4 fruit fly cellular contexts compared by ENCODE assay signal in the genomic region with DNA sequence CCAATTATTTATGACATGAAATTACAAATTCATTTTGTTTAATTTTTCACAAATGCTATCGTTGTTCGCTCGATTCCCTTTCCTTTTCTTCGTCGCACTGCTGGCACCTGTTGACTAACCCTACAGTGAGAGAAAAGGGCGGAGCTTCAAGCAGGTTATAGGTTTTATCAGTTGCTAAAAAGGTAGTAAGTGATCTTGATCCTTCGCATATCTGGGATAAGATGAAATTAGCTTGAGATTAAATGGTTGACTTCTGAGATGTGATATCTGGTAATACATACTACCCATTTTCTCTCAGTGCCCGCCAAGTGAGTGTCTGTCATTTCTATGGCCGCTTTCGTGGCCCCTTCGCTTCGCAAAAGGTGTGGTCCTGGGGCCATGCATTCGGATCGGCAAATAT.
TF ChIP-seq lines count a peak whose summit lies in the region.

No protein-coding gene starts in this region.

- TF ChIP-seq CTCF in whole organism, embryonic (GFP tag; optimal IDR thresholded peaks at IDR 0.05; lab: Kevin White, UChicago), result no peak

TF ChIP-seq in whole organism, embryonic, 481 proteins besides CTCF, POLR2A, EP300 and RAD21 (continues in another document):
- TF ChIP-seq Jarid2 (GFP tag; optimal IDR thresholded peaks at IDR 0.05; lab: Kevin White, UChicago) (no peak), CG18764 (GFP tag; optimal IDR thresholded peaks at IDR 0.05; lab: Kevin White, UChicago) (no peak), dmrt99B (tag; optimal IDR thresholded peaks at IDR 0.05; lab: Kevin White, UChicago) (no peak), ac (GFP tag; optimal IDR thresholded peaks at IDR 0.05; lab: Kevin White, UChicago) (no peak), E2f2 (GFP tag; IDR thresholded peaks at IDR 0.05; lab: Robert Waterston, UW) (no peak), ftz-f1 (GFP tag; optimal IDR thresholded peaks at IDR 0.05; lab: Kevin White, UChicago) (no peak), CG15696 (tag; optimal IDR thresholded peaks at IDR 0.05; lab: Kevin White, UChicago) (peak; percentile 15), jumu (GFP tag; optimal IDR thresholded peaks at IDR 0.05; lab: Kevin White, UChicago) (no peak), Ada2b (GFP tag; IDR thresholded peaks at IDR 0.05; lab: Robert Waterston, UW) (no peak), HmgZ (tag; optimal IDR thresholded peaks at IDR 0.05; lab: Kevin White, UChicago) (no peak), pros (GFP tag; optimal IDR thresholded peaks at IDR 0.05; lab: Kevin White, UChicago) (no peak), bsh (GFP tag; optimal IDR thresholded peaks at IDR 0.05; lab: Kevin White, UChicago) (peak; percentile 23 to 66), Atf6 (GFP tag; IDR thresholded peaks at IDR 0.05; lab: Robert Waterston, UW) (no peak), crol (GFP tag; IDR thresholded peaks at IDR 0.05; lab: Robert Waterston, UW) (no peak), repo (GFP tag; optimal IDR thresholded peaks at IDR 0.05; lab: Kevin White, UChicago) (no peak), Vsx1 (GFP tag; optimal IDR thresholded peaks at IDR 0.05; lab: Kevin White, UChicago) (no peak), dmrt11E (tag; optimal IDR thresholded peaks at IDR 0.05; lab: Kevin White, UChicago) (peak; percentile 44), CG2678 (tag; optimal IDR thresholded peaks at IDR 0.05; lab: Kevin White, UChicago) (no peak), btn (GFP tag; optimal IDR thresholded peaks at IDR 0.05; lab: Kevin White, UChicago) (no peak), CG2712 (tag; optimal IDR thresholded peaks at IDR 0.05; lab: Kevin White, UChicago) (peak; percentile 35), HLH4C (GFP tag; IDR thresholded peaks at IDR 0.05; lab: Robert Waterston, UW; ENCODE audit: partially characterized antibody) (no peak), yki (optimal IDR thresholded peaks at IDR 0.05; lab: Kevin White, UChicago) (no peak), Sry-δ (GFP tag; optimal IDR thresholded peaks at IDR 0.05; lab: Kevin White, UChicago) (no peak)

TF ChIP-seq in whole organism, prepupa, 60 proteins besides CTCF, POLR2A, EP300 and RAD21 (continues in another document):
- TF ChIP-seq fkh (GFP tag; optimal IDR thresholded peaks at IDR 0.05; lab: Kevin White, UChicago), result no peak
- TF ChIP-seq CG31627 (GFP tag; optimal IDR thresholded peaks at IDR 0.05; lab: Kevin White, UChicago), result peak; percentile 63
- TF ChIP-seq CG6276 (GFP tag; optimal IDR thresholded peaks at IDR 0.05; lab: Kevin White, UChicago), result peak; percentile 44
- TF ChIP-seq Lpt (GFP tag; optimal IDR thresholded peaks at IDR 0.05; lab: Kevin White, UChicago), result peak; percentile 78
- TF ChIP-seq esn (GFP tag; optimal IDR thresholded peaks at IDR 0.05; lab: Kevin White, UChicago), result peak; percentile 63
- TF ChIP-seq CG6854 (GFP tag; optimal IDR thresholded peaks at IDR 0.05; lab: Kevin White, UChicago), result no peak
- peak; percentile 19; the same call in 1 of the 2 replicates for TF ChIP-seq CG11294 (GFP tag; IDR thresholded peaks at IDR 0.05; lab: Robert Waterston, UW)
- TF ChIP-seq CG3919 (GFP tag; optimal IDR thresholded peaks at IDR 0.05; lab: Kevin White, UChicago), result peak; percentile 82
- TF ChIP-seq dac (GFP tag; optimal IDR thresholded peaks at IDR 0.05; lab: Kevin White, UChicago), result peak; percentile 28
- peak; percentile 55 to 67 for TF ChIP-seq salr (GFP tag; optimal IDR thresholded peaks at IDR 0.05; lab: Kevin White, UChicago)
- peak; percentile 76; the same call in 2 of the 3 replicates for TF ChIP-seq CG8119 (GFP tag; IDR thresholded peaks at IDR 0.05; lab: Robert Waterston, UW)
- TF ChIP-seq pdm3 (GFP tag; optimal IDR thresholded peaks at IDR 0.05; lab: Kevin White, UChicago), result peak; percentile 69
- TF ChIP-seq dsx (GFP tag; optimal IDR thresholded peaks at IDR 0.05; lab: Kevin White, UChicago; ENCODE audit: poor library complexity, severe bottlenecking), result peak; percentile 28
- peak; percentile 59 for TF ChIP-seq net (GFP tag; optimal IDR thresholded peaks at IDR 0.05; lab: Kevin White, UChicago)
- TF ChIP-seq Eip93F (GFP tag; optimal IDR thresholded peaks at IDR 0.05; lab: Kevin White, UChicago), result no peak
- TF ChIP-seq Ets21C (GFP tag; optimal IDR thresholded peaks at IDR 0.05; lab: Kevin White, UChicago), result peak; percentile 16
- peak; percentile 15 for TF ChIP-seq CG11902 (GFP tag; optimal IDR thresholded peaks at IDR 0.05; lab: Kevin White, UChicago)
- TF ChIP-seq CG4318 (GFP tag; optimal IDR thresholded peaks at IDR 0.05; lab: Kevin White, UChicago), result peak; percentile 51
- TF ChIP-seq CG6808 (GFP tag; optimal IDR thresholded peaks at IDR 0.05; lab: Kevin White, UChicago), result peak; percentile 68
- peak; percentile 86 for TF ChIP-seq Eip78C (GFP tag; lab: Kevin White, UChicago)
- TF ChIP-seq Eip75B (GFP tag; optimal IDR thresholded peaks at IDR 0.05; lab: Kevin White, UChicago), result peak; percentile 77

TF ChIP-seq in whole organism, pupa, 21 proteins besides CTCF, POLR2A, EP300 and RAD21:
- peak; percentile 70 for TF ChIP-seq Pif1B (GFP tag; optimal IDR thresholded peaks at IDR 0.05; lab: Kevin White, UChicago)
- TF ChIP-seq CG17806 (tag; optimal IDR thresholded peaks at IDR 0.05; lab: Kevin White, UChicago), result peak; percentile 79
- peak; percentile 81 for TF ChIP-seq CG34367 (tag; optimal IDR thresholded peaks at IDR 0.05; lab: Kevin White, UChicago)
- peak; percentile 72 for TF ChIP-seq CG15710 (tag; optimal IDR thresholded peaks at IDR 0.05; lab: Kevin White, UChicago)
- TF ChIP-seq Pif1A (GFP tag; optimal IDR thresholded peaks at IDR 0.05; lab: Kevin White, UChicago), result peak; percentile 83
- peak; percentile 57 for TF ChIP-seq Ets98B (GFP tag; IDR thresholded peaks at IDR 0.05; lab: Robert Waterston, UW)
- TF ChIP-seq CG14655 (GFP tag; optimal IDR thresholded peaks at IDR 0.05; lab: Kevin White, UChicago), result peak; percentile 90
- no peak for TF ChIP-seq EcR (GFP tag; optimal IDR thresholded peaks at IDR 0.05; lab: Kevin White, UChicago)
- peak; percentile 72 for TF ChIP-seq gl (tag; optimal IDR thresholded peaks at IDR 0.05; lab: Kevin White, UChicago)
- TF ChIP-seq CG13204 (GFP tag; optimal IDR thresholded peaks at IDR 0.05; lab: Kevin White, UChicago), result peak; percentile 32
- TF ChIP-seq D1 (tag; optimal IDR thresholded peaks at IDR 0.05; lab: Kevin White, UChicago), result peak; percentile 25
- peak; percentile 78; the same call in 2 of the 3 replicates for TF ChIP-seq fd96Ca (GFP tag; IDR thresholded peaks at IDR 0.05; lab: Robert Waterston, UW)
- TF ChIP-seq CG8301 (tag; optimal IDR thresholded peaks at IDR 0.05; lab: Kevin White, UChicago), result peak; percentile 80
- TF ChIP-seq CG12605 (GFP tag; IDR thresholded peaks at IDR 0.05; lab: Robert Waterston, UW), result peak; percentile 52; the same call in 1 of the 2 replicates
- no peak for TF ChIP-seq CG10348 (GFP tag; IDR thresholded peaks at IDR 0.05; lab: Robert Waterston, UW)
- TF ChIP-seq CG9948 (tag; optimal IDR thresholded peaks at IDR 0.05; lab: Kevin White, UChicago), result peak; percentile 86
- TF ChIP-seq CG8159 (tag; optimal IDR thresholded peaks at IDR 0.05; lab: Kevin White, UChicago), result peak; percentile 75
- TF ChIP-seq CG4496 (GFP tag; IDR thresholded peaks at IDR 0.05; lab: Robert Waterston, UW), result peak; percentile 84
- TF ChIP-seq Snoo (tag; optimal IDR thresholded peaks at IDR 0.05; lab: Kevin White, UChicago), result peak; percentile 23
- TF ChIP-seq CG32121 (GFP tag; IDR thresholded peaks at IDR 0.05; lab: Robert Waterston, UW), result 0 out of 2 replicates have a peak, but pooled peaks have one; percentile 19
- TF ChIP-seq rn (GFP tag; IDR thresholded peaks at IDR 0.05; lab: Robert Waterston, UW), result peak; percentile 51; the same call in 1 of the 2 replicates

TF ChIP-seq in whole organism, wandering third instar larva, 38 proteins besides CTCF, POLR2A, EP300 and RAD21:
- TF ChIP-seq rgr (GFP tag; optimal IDR thresholded peaks at IDR 0.05; lab: Kevin White, UChicago) (peak; percentile 55), lola (GFP tag; optimal IDR thresholded peaks at IDR 0.05; lab: Kevin White, UChicago) (no peak), Jra (GFP tag; optimal IDR thresholded peaks at IDR 0.05; lab: Kevin White, UChicago) (peak; percentile 21), br (GFP tag; optimal IDR thresholded peaks at IDR 0.05; lab: Kevin White, UChicago) (peak; percentile 65), CG32264 (GFP tag; optimal IDR thresholded peaks at IDR 0.05; lab: Kevin White, UChicago) (peak; percentile 16), sv (GFP tag; optimal IDR thresholded peaks at IDR 0.05; lab: Kevin White, UChicago) (no peak), psq (GFP tag; optimal IDR thresholded peaks at IDR 0.05; lab: Kevin White, UChicago) (peak; percentile 36), Sp1 (GFP tag; optimal IDR thresholded peaks at IDR 0.05; lab: Kevin White, UChicago) (peak; percentile 35), h (GFP tag; optimal IDR thresholded peaks at IDR 0.05; lab: Kevin White, UChicago) (peak; percentile 72), GATAd (GFP tag; optimal IDR thresholded peaks at IDR 0.05; lab: Kevin White, UChicago) (no peak), ey (GFP tag; optimal IDR thresholded peaks at IDR 0.05; lab: Kevin White, UChicago) (peak; percentile 65), HLH106 (tag; optimal IDR thresholded peaks at IDR 0.05; lab: Kevin White, UChicago) (peak; percentile 27), Hnf4 (GFP tag; optimal IDR thresholded peaks at IDR 0.05; lab: Kevin White, UChicago) (peak; percentile 55), foxo (GFP tag; optimal IDR thresholded peaks at IDR 0.05; lab: Kevin White, UChicago) (peak in 1 of 2 experiments; percentile 62), OdsH (GFP tag; optimal IDR thresholded peaks at IDR 0.05; lab: Kevin White, UChicago) (peak; percentile 64), fru (GFP tag; optimal IDR thresholded peaks at IDR 0.05; lab: Kevin White, UChicago) (peak; percentile 66), Hr83 (GFP tag; optimal IDR thresholded peaks at IDR 0.05; lab: Kevin White, UChicago; ENCODE audit: poor library complexity, severe bottlenecking) (no peak), dmrt93B (GFP tag; optimal IDR thresholded peaks at IDR 0.05; lab: Kevin White, UChicago) (no peak)

Comparison
In these comparisons a context has a peak if more than half of its experiments do, and no peak if none do; other contexts are left out.
1. Of the 7 proteins assayed by ChIP-seq in both whole organism, embryonic and whole organism, prepupa: peak only in whole organism, embryonic: Blimp-1; only in whole organism, prepupa: CG16779, Gug, Hr39, Lpt and Sox102F; in both: none; in neither: 1.